Fruit fly (Drosophila melanogaster): ENCODE data around the gene Duba.

- TF ChIP-seq OdsH (GFP tag; optimal IDR thresholded peaks at IDR 0.05), result no peak
- no peak for TF ChIP-seq foxo (GFP tag; optimal IDR thresholded peaks at IDR 0.05)
- TF ChIP-seq Jra (GFP tag; optimal IDR thresholded peaks at IDR 0.05), result no peak
- no peak for TF ChIP-seq CrebA (GFP tag; optimal IDR thresholded peaks at IDR 0.05; ENCODE audit: borderline replicate concordance)
- TF ChIP-seq rgr (GFP tag; optimal IDR thresholded peaks at IDR 0.05), result no peak
- TF ChIP-seq usp (GFP tag; optimal IDR thresholded peaks at IDR 0.05), result no peak
- no peak for TF ChIP-seq jim (GFP tag; optimal IDR thresholded peaks at IDR 0.05)
- no peak for TF ChIP-seq HLH106 (tag; optimal IDR thresholded peaks at IDR 0.05)
- TF ChIP-seq br (GFP tag; optimal IDR thresholded peaks at IDR 0.05), result no peak
- no peak for TF ChIP-seq Hr78 (GFP tag; optimal IDR thresholded peaks at IDR 0.05)
- TF ChIP-seq woc (GFP tag; optimal IDR thresholded peaks at IDR 0.05), result no peak
Measured at dm6 chr3L:11579919-11580318, 29.3 kb downstream of the Duba start, which contains the start of gene CG43390.
